Worm (Caenorhabditis elegans): ENCODE data around the gene K05F1.10.

DNA sequence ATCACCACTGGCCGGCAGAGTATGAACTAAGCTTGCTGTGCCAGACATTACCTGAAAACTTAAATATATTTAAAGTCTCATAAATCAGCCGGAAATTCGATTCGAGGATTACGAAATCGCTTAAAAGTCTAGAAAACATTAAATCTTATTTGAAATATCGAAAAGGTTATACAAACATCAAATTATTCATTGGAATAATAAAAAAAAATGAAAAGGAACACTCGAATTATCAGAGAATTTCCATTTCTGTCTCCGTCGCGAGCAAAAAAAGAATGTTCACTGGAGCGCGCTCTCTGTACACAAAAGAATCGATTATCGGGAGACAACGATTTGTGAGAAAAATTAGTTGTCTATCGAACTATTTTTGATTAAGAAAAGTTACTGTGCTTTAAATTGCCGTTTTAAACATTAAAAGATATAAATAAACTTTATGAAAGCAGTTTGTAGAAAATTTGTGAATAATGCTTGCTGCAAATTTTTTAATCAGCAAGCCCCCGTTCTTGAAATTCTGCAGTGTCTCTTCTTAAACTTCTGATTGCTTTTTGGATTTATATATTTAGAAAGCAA is 31.0 kb upstream of the K05F1.10 start, which contains the start of gene fzo-1:
- no peak for TF ChIP-seq nhr-76 (tag; optimal IDR thresholded peaks at IDR 0.05)
- peak; percentile 64 for TF ChIP-seq ceh-90 (tag; optimal IDR thresholded peaks at IDR 0.05)
- TF ChIP-seq sox-4 (tag; optimal IDR thresholded peaks at IDR 0.05) = peak; percentile 71
- TF ChIP-seq ceh-88 (GFP tag; IDR thresholded peaks at IDR 0.05) = peak; percentile 24; the same call in 1 of the 2 replicates
- TF ChIP-seq efl-1 (optimal IDR thresholded peaks at IDR 0.05) = peak; percentile 42 to 50
- TF ChIP-seq efl-1 (GFP tag; optimal IDR thresholded peaks at IDR 0.05 in 1 of 2) = peak; percentile 22 to 36
- TF ChIP-seq unc-130 (tag; optimal IDR thresholded peaks at IDR 0.05) = no peak

Measured in whole organism, L1 larva.